ENCODE assay signal across 5 worm cellular contexts in genomic region chrX:10619554-10620199, ce11.
TF ChIP-seq lines count a peak whose summit lies in the region.

No protein-coding gene starts in this region.

TF ChIP-seq in whole organism, L1 larva, 84 proteins besides CTCF, POLR2A, EP300 and RAD21:
- TF ChIP-seq lin-39 (tag; optimal IDR thresholded peaks at IDR 0.05; lab: Kevin White, UChicago) (no peak), lin-14 (GFP tag; optimal IDR thresholded peaks at IDR 0.05; lab: Kevin White, UChicago) (peak; percentile 26), efl-1 (optimal IDR thresholded peaks at IDR 0.05; lab: Kevin White, UChicago) (no peak), efl-1 (GFP tag; optimal IDR thresholded peaks at IDR 0.05 in 1 of 2; lab: Kevin White, UChicago) (peak in 1 of 2 experiments; percentile 49)

TF ChIP-seq in whole organism, L4 larva, 104 proteins besides CTCF, POLR2A, EP300 and RAD21:
- TF ChIP-seq F49E8.2 (tag; optimal IDR thresholded peaks at IDR 0.05; lab: Kevin White, UChicago; ENCODE audit: borderline replicate concordance) (no peak), T26A8.4 (GFP tag; IDR thresholded peaks at IDR 0.05; lab: Robert Waterston, UW) (no peak), spr-1 (tag; optimal IDR thresholded peaks at IDR 0.05; lab: Kevin White, UChicago) (no peak), nhr-77 (tag; optimal IDR thresholded peaks at IDR 0.05; lab: Kevin White, UChicago) (no peak), lin-29 (GFP tag; IDR thresholded peaks at IDR 0.05; lab: Robert Waterston, UW) (no peak), Y75B8A.6 (GFP tag; IDR thresholded peaks at IDR 0.05; lab: Robert Waterston, UW) (no peak), nhr-28 (tag; optimal IDR thresholded peaks at IDR 0.05; lab: Kevin White, UChicago) (no peak), ces-1 (GFP tag; optimal IDR thresholded peaks at IDR 0.05; lab: Kevin White, UChicago) (peak; percentile 55), nhr-6 (tag; optimal IDR thresholded peaks at IDR 0.05; lab: Kevin White, UChicago) (no peak), aha-1 (tag; lab: Kevin White, UChicago) (peak; percentile 84)

TF ChIP-seq in whole organism, late embryonic, 69 proteins besides CTCF, POLR2A, EP300 and RAD21:
- peak; percentile 79 for TF ChIP-seq unc-42 (tag; optimal IDR thresholded peaks at IDR 0.05; lab: Kevin White, UChicago)
- no peak for TF ChIP-seq rnt-1 (tag; optimal IDR thresholded peaks at IDR 0.05; lab: Kevin White, UChicago)

TF ChIP-seq in whole organism, mixed stage, embryonic, 35 proteins besides CTCF, POLR2A, EP300 and RAD21:
- TF ChIP-seq ces-1 (GFP tag; optimal IDR thresholded peaks at IDR 0.05; lab: Kevin White, UChicago) (peak; percentile 96), nhr-2 (tag; optimal IDR thresholded peaks at IDR 0.05; lab: Kevin White, UChicago) (peak; percentile 10), lin-13 (tag; optimal IDR thresholded peaks at IDR 0.05; lab: Kevin White, UChicago) (no peak), tbx-8 (GFP tag; optimal IDR thresholded peaks at IDR 0.05; lab: Kevin White, UChicago) (no peak)

TF ChIP-seq in whole organism, young adult, 124 proteins besides CTCF, POLR2A, EP300 and RAD21:
- TF ChIP-seq B0336.3 (GFP tag; IDR thresholded peaks at IDR 0.05; lab: Robert Waterston, UW) (no peak), cebp-1 (GFP tag; IDR thresholded peaks at IDR 0.05; lab: Robert Waterston, UW) (no peak), cebp-1 (tag; optimal IDR thresholded peaks at IDR 0.05; lab: Kevin White, UChicago) (peak; percentile 75)
